Worm (Caenorhabditis elegans) whole organism, young adult: ENCODE results near the gene xpc-1.
"Not testable (repeated sequence)": the region's sequence is repeated elsewhere in the genome, so short reads cannot be mapped to it uniquely, and the experiment has no call there.

Source experiments
- B0336.3 ChIP-seq: fragments of 200-800 bp; sonication (Bioruptor generic); IDR thresholded peaks from 2 replicates; pipeline ENCODE4 v1.3.6; 2022; ENCODE audit warnings: missing genetic modification characterization, missing compliant biosample characterization
- F23B12.7 ChIP-seq: sonication (generic microtip); optimal IDR thresholded peaks from 2 replicates; lab custom pipeline; 2017; ENCODE audit warnings: missing genetic modification characterization, mild to moderate bottlenecking, missing compliant biosample characterization, antibody characterized with exemption, moderate library complexity; ENCODE audit not compliant: insufficient read depth
- F37B4.10 ChIP-seq: fragments of 200-800 bp; sonication (Bioruptor generic); IDR thresholded peaks from 2 replicates; pipeline ENCODE4 v1.3.6; 2022; ENCODE audit warnings: missing genetic modification characterization, missing compliant biosample characterization
- Y67H2A.10 ChIP-seq: fragments of 200-800 bp; sonication (Bioruptor generic); conservative IDR thresholded peaks from 2 replicates; pipeline ENCODE4 v1.3.6; 2022; ENCODE audit warnings: missing genetic modification reagents, missing genetic modification characterization, missing compliant biosample characterization
- ZK185.1 ChIP-seq: sonication (generic microtip); optimal IDR thresholded peaks from 2 replicates; lab custom pipeline; 2016; ENCODE audit warnings: mild to moderate bottlenecking, missing genetic modification characterization, missing compliant biosample characterization; ENCODE audit not compliant: poor library complexity, severe bottlenecking
- ama-1 ChIP-seq, 3 experiments: fragments of 150-350 bp in 1 of 3; sonication (generic microtip) in 2 of 3; optimal IDR thresholded peaks; 2 replicates each; lab custom pipeline; 2014 to 2018; ENCODE audit warnings: missing biosample characterization in 2 of 3, missing genetic modification characterization in 2 of 3, missing genetic modification reagents in 2 of 3
- atf-7 ChIP-seq: sonication (generic microtip); optimal IDR thresholded peaks from 2 replicates; lab custom pipeline; 2017; ENCODE audit warnings: mild to moderate bottlenecking, missing genetic modification characterization, missing compliant biosample characterization
- attf-5 ChIP-seq: fragments of 200-800 bp; sonication (Bioruptor generic); optimal IDR thresholded peaks from 2 replicates; lab custom pipeline; 2018; ENCODE audit warnings: mild to moderate bottlenecking, missing genetic modification characterization, missing compliant biosample characterization
- ceh-100 ChIP-seq: fragments of 200-800 bp; sonication (Bioruptor generic); IDR thresholded peaks from 2 replicates; pipeline ENCODE4 v1.3.6; 2022; ENCODE audit warnings: missing genetic modification reagents, missing genetic modification characterization, missing compliant biosample characterization
- ceh-40 ChIP-seq: fragments of 200-800 bp; sonication (Bioruptor generic); IDR thresholded peaks from 2 replicates; pipeline ENCODE4 v1.3.6; 2022; ENCODE audit warnings: missing genetic modification characterization, missing compliant biosample characterization
- ceh-58 ChIP-seq: fragments of 200-800 bp; sonication (Bioruptor generic); IDR thresholded peaks from 2 replicates; pipeline ENCODE4 v1.3.6; 2022; ENCODE audit warnings: missing genetic modification characterization, missing compliant biosample characterization
- dpl-1 ChIP-seq: fragments of 150-350 bp; optimal IDR thresholded peaks from 2 replicates; lab custom pipeline; 2014; ENCODE audit warnings: missing biosample characterization, missing genetic modification reagents, missing genetic modification characterization
- egl-18 ChIP-seq: fragments of 200-800 bp; sonication (Bioruptor generic); IDR thresholded peaks from 2 replicates; pipeline ENCODE4 v1.3.6; 2022; ENCODE audit warnings: missing genetic modification reagents, missing genetic modification characterization, missing compliant biosample characterization
- hmg-1.2 ChIP-seq: fragments of 200-800 bp; sonication (Bioruptor generic); IDR thresholded peaks from 2 replicates; pipeline ENCODE4 v1.3.6; 2022; ENCODE audit warnings: missing genetic modification reagents, missing genetic modification characterization, missing compliant biosample characterization
- hsf-1 ChIP-seq: fragments of 200-800 bp; sonication (Bioruptor generic); IDR thresholded peaks from 2 replicates; pipeline ENCODE4 v1.3.6; 2022; ENCODE audit warnings: missing genetic modification reagents, missing genetic modification characterization, missing compliant biosample characterization
- lin-35 ChIP-seq, 3 experiments: fragments of 150-350 bp in 2 of 3; sonication (generic microtip) in 1 of 3; optimal IDR thresholded peaks; 2 replicates each; lab custom pipeline; 2014 to 2018; ENCODE audit warnings: missing biosample characterization in 3 of 3, missing genetic modification characterization in 3 of 3, missing genetic modification reagents in 3 of 3
- lin-54 ChIP-seq: fragments of 200-800 bp; sonication (Bioruptor generic); optimal IDR thresholded peaks from 2 replicates; lab custom pipeline; 2018; ENCODE audit warnings: mild to moderate bottlenecking, missing genetic modification characterization, missing compliant biosample characterization
- lsl-1 ChIP-seq: fragments of 200-800 bp; sonication (Bioruptor generic); optimal IDR thresholded peaks from 2 replicates; lab custom pipeline; 2018; ENCODE audit warnings: mild to moderate bottlenecking, missing genetic modification characterization, moderate library complexity, missing compliant biosample characterization
- madf-10 ChIP-seq: sonication (generic microtip); optimal IDR thresholded peaks from 2 replicates; lab custom pipeline; 2016; ENCODE audit warnings: mild to moderate bottlenecking, missing genetic modification characterization, missing compliant biosample characterization
- madf-8 ChIP-seq: fragments of 200-800 bp; sonication (Bioruptor generic); conservative IDR thresholded peaks from 2 replicates; pipeline ENCODE4 v1.3.6; 2022; ENCODE audit warnings: missing genetic modification reagents, missing genetic modification characterization, missing compliant biosample characterization
- mcd-1 ChIP-seq: fragments of 200-800 bp; sonication (Bioruptor generic); IDR thresholded peaks from 2 replicates; pipeline ENCODE4 v1.3.6; 2022; ENCODE audit warnings: missing genetic modification reagents, missing genetic modification characterization, missing compliant biosample characterization
- pbrm-1 ChIP-seq: fragments of 200-800 bp; sonication (Bioruptor generic); IDR thresholded peaks from 2 replicates; pipeline ENCODE4 v1.3.6; 2022; ENCODE audit warnings: missing genetic modification reagents, missing genetic modification characterization, missing compliant biosample characterization
- rec-8 ChIP-seq, 2 experiments: sonication (generic microtip); optimal IDR thresholded peaks; 2 replicates each; lab custom pipeline; 2016; ENCODE audit warnings: mild to moderate bottlenecking in 2 of 2, missing genetic modification characterization in 2 of 2, missing genetic modification reagents in 2 of 2, missing genotype in 2 of 2, missing biosample characterization in 1 of 2, missing compliant biosample characterization in 1 of 2, moderate library complexity in 1 of 2
- snpc-4 ChIP-seq, 5 experiments: fragments of 150-350 bp in 1 of 5; sonication (generic microtip) in 4 of 5; optimal IDR thresholded peaks; 2 replicates each; lab custom pipeline; 2014 to 2018; ENCODE audit warnings: missing genetic modification characterization in 5 of 5, missing biosample characterization in 3 of 5, antibody characterized with exemption in 2 of 5, mild to moderate bottlenecking in 2 of 5, missing compliant biosample characterization in 2 of 5, missing genotype in 2 of 5, moderate library complexity in 2 of 5, missing genetic modification reagents in 1 of 5
- somi-1 ChIP-seq: fragments of 200-800 bp; sonication (Bioruptor generic); optimal IDR thresholded peaks from 2 replicates; lab custom pipeline; 2018; ENCODE audit warnings: mild to moderate bottlenecking, missing genetic modification characterization, missing compliant biosample characterization
- sptf-2 ChIP-seq: fragments of 200-800 bp; sonication (Bioruptor generic); optimal IDR thresholded peaks from 2 replicates; lab custom pipeline; 2018; ENCODE audit warnings: mild to moderate bottlenecking, missing genetic modification characterization, missing compliant biosample characterization
- unc-130 ChIP-seq: sonication (generic microtip); optimal IDR thresholded peaks from 2 replicates; lab custom pipeline; 2016; ENCODE audit warnings: missing genetic modification reagents, missing genetic modification characterization, missing compliant biosample characterization
- zfh-2 ChIP-seq: fragments of 200-800 bp; sonication (Bioruptor generic); conservative IDR thresholded peaks from 2 replicates; pipeline ENCODE4 v1.3.6; 2022; ENCODE audit warnings: missing genetic modification reagents, missing genetic modification characterization, missing compliant biosample characterization
- ztf-26 ChIP-seq: sonication (generic microtip); optimal IDR thresholded peaks from 2 replicates; lab custom pipeline; 2017; ENCODE audit warnings: missing genetic modification characterization, missing compliant biosample characterization

Gene xpc-1

DNA sequence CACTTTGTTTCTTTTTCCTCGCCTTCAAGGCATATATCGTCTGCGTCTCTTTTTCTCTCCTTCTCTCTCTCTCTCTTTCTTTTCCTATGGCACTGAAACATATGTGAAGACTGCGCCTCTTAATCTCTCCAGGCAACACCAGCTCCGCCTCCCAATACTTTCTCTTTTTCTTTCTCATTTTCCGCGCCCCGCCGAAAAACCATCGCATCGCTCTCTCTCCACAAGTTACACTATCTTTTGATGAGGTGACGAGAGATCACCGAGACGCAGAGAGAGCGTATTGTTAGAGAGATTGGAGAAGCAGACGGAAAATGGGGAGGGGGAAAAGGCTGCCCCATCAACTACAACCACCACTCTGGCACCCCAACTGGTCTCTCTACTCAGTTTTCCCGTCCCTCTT lies 56.0 kb downstream of the xpc-1 start (continued):
- TF ChIP-seq ceh-100 (GFP tag; lab: Robert Waterston, UW) = no peak
- no peak for TF ChIP-seq ceh-40 (GFP tag; lab: Robert Waterston, UW)
- TF ChIP-seq B0336.3 (GFP tag; lab: Robert Waterston, UW) = no peak; the same call in 1 of the 2 replicates
- TF ChIP-seq madf-8 (GFP tag; lab: Robert Waterston, UW) = no peak
- no peak for TF ChIP-seq egl-18 (GFP tag; lab: Robert Waterston, UW)
- TF ChIP-seq hsf-1 (GFP tag; lab: Robert Waterston, UW) = no peak
- TF ChIP-seq ama-1 (optimal IDR thresholded peaks at IDR 0.05; lab: Kevin White, UChicago) = no peak
- no peak for TF ChIP-seq ama-1 (GFP tag; optimal IDR thresholded peaks at IDR 0.05; lab: Kevin White, UChicago)
- no peak for TF ChIP-seq lin-54
- TF ChIP-seq lsl-1 (GFP tag; lab: Kevin White, UChicago) = no peak
- no peak for TF ChIP-seq F37B4.10 (GFP tag; lab: Robert Waterston, UW)

DNA sequence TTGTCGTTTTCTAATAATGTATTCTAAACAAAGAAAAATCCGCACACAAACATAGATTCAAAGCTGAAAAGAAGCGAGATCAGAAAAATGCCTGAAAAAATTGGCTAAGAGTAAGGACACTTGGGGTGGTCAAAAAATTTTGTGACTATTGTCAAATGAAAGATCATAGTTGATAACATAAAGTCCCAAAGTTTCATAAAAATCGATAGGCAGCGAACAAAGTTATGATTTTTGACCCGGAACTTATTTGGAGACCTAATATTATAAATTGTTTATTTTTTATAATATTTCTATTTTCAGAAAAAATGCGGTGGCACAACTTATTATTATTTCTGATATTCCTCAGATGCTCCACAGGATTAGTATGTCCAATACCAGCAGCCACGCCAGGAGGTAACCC lies 58.3 kb downstream of the xpc-1 start, which contains the start of gene R05C11.4:
Gene R05C11.4, plus strand, starts transcription at position 301 of the 400 bp plus-strand sequence.
- TF ChIP-seq hmg-1.2 (GFP tag; lab: Robert Waterston, UW); unc-130 (GFP tag; lab: Kevin White, UChicago); attf-5 (GFP tag; lab: Kevin White, UChicago): not testable (repeated sequence)

DNA sequence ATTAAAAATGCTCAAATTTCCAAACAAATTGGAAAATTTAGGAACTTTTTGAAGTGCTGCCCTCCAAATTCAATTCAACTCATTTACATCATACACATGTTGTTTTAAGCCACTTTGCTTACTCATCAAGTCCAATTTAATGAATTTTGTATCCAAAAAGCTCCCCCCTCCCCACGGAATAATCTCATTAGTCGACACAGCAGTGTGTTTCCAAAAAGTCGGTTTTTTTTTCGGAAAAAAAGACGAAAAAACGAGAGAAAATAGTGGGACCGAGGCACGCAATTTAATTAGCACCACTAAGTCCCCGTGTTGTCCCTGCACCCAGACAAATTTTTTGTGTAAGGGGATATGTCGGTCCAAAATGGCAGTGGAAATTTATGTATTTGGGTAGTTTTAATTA lies 59.4 kb downstream of the xpc-1 start:
- TF ChIP-seq rec-8 (tag; optimal IDR thresholded peaks at IDR 0.05; lab: Kevin White, UChicago) (no peak), lin-35 (GFP tag; optimal IDR thresholded peaks at IDR 0.05; lab: Kevin White, UChicago) (peak in 1 of 3 experiments; percentile 34)

DNA sequence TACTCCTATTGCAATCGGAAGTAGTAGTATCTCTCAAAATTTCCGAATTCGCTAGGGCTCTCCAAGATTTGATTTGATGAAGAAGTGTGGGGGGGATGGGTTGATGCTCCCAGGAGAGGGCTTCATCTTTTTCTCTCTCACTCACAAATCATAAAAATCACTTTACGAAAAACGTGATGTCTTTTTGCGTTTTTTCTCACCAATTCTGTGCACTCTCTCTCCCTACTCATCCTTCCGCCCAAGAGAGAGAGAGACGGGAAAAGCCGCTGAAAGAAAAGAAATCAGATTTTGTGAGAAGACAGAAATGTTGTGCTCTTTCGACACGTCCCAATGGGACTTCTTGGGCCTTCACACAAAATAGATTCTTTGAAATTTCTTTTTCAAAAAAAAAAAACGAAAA lies 60.7 kb downstream of the xpc-1 start:
- TF ChIP-seq pbrm-1 (GFP tag; lab: Robert Waterston, UW) (no peak), lin-35 (GFP tag; optimal IDR thresholded peaks at IDR 0.05; lab: Kevin White, UChicago) (peak in 1 of 3 experiments; percentile 25)

DNA sequence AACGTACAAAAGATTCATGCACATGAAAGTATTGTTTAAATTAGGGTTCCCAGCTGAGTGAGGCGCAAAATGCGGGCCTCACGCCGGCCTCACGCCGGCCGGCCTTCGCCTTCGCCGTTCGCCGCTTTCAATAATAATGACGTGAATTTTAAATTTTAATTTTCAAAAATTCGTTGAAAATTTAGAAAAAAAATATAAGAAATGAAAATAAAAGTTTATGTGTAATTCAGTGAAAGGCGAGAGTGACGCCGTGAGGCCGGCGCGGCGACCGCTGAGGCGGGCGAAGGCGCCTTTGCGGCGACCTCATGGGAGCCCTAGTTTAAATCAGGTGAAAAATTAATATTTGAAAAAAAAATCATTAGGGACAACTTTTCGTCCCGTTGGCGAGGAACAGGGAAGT lies 64.6 kb downstream of the xpc-1 start:
- TF ChIP-seq Y67H2A.10 = no peak
- TF ChIP-seq pbrm-1 (GFP tag; lab: Robert Waterston, UW) = no peak
- 0 out of 2 replicates have a peak, but pooled peaks have one; percentile 5 for TF ChIP-seq mcd-1
- no peak for TF ChIP-seq ztf-26 (tag; lab: Kevin White, UChicago)
- TF ChIP-seq snpc-4 (GFP tag; optimal IDR thresholded peaks at IDR 0.05; lab: Kevin White, UChicago) = no peak
- TF ChIP-seq snpc-4 (tag; optimal IDR thresholded peaks at IDR 0.05; lab: Kevin White, UChicago) = no peak
- no peak for TF ChIP-seq somi-1 (GFP tag; lab: Kevin White, UChicago)
- TF ChIP-seq atf-7 (tag; lab: Kevin White, UChicago) = no peak
- no peak for TF ChIP-seq ZK185.1 (tag; lab: Kevin White, UChicago)
- TF ChIP-seq zfh-2 (GFP tag; lab: Robert Waterston, UW) = peak; percentile 66; the same call in 1 of the 2 replicates
- TF ChIP-seq F23B12.7 (tag; lab: Kevin White, UChicago) = no peak
- no peak for TF ChIP-seq madf-10 (tag; lab: Kevin White, UChicago)
- TF ChIP-seq attf-5 (GFP tag; lab: Kevin White, UChicago) = no peak
- no peak for TF ChIP-seq dpl-1 (GFP tag; lab: Kevin White, UChicago)
- TF ChIP-seq sptf-2 (GFP tag; lab: Kevin White, UChicago) = no peak
- TF ChIP-seq ceh-58 = no peak
- TF ChIP-seq, all 124 proteins: peak for 2
